Worm (Caenorhabditis elegans): Measurements from ENCODE around the gene mrp-6.
A peak's percentile ranks its signal among the peaks of the same experiment; 100 is the strongest.

Gene mrp-6

DNA sequence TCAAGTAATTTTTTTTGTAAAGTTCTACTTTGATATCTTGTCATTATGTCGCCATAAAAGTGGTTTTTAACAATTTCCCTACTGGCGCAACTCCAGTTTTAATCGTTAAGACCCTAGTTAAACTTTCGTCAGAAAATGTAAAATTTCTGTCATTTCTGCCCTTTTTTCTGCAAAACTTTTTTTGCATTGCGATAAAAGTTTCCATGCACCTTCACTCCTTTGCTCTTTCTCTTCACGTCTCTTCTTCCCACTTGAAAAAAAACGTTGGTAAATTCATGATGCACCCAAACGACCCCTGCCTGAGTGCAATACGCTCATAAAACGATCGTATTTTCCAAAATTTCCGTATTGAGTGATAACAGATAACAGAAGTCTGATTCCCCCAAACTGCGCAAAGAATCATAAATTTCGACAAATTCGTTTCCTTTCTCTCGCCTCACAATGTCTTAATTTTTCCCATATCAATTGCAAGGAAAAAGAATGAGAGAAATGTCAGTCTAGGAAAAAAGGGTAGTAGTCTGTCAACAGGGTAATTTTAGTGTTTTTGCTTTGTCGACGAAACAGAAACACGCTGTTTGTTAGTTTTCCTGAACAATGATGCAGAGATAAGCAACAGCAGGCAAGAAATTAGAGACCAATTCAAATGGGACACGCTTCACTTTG is 45.7 kb downstream of the mrp-6 start (continued):
- no peak for TF ChIP-seq R02D3.7 (tag; optimal IDR thresholded peaks at IDR 0.05)
- no peak for TF ChIP-seq ztf-11 (tag; optimal IDR thresholded peaks at IDR 0.05)
- no peak for TF ChIP-seq zip-11 (GFP tag; IDR thresholded peaks at IDR 0.05)
- TF ChIP-seq nhr-237 (tag; optimal IDR thresholded peaks at IDR 0.05) = no peak
- TF ChIP-seq pha-4 (GFP tag; IDR thresholded peaks at IDR 0.05) = no peak
- TF ChIP-seq pha-4 (tag; optimal IDR thresholded peaks at IDR 0.05) = no peak
- TF ChIP-seq spr-3 (GFP tag; optimal IDR thresholded peaks at IDR 0.05) = no peak
- no peak for TF ChIP-seq F37D6.2 (tag; optimal IDR thresholded peaks at IDR 0.05)
- TF ChIP-seq duxl-1 (tag; optimal IDR thresholded peaks at IDR 0.05; ENCODE audit: poor library complexity) = no peak
- peak; percentile 41 for TF ChIP-seq nhr-48 (tag; optimal IDR thresholded peaks at IDR 0.05)
- no peak for TF ChIP-seq ZK546.5 (tag; optimal IDR thresholded peaks at IDR 0.05)
- TF ChIP-seq pqm-1 (tag; optimal IDR thresholded peaks at IDR 0.05) = no peak
- peak; percentile 31 for TF ChIP-seq nhr-102 (tag; optimal IDR thresholded peaks at IDR 0.05)
- 0 out of 2 replicates have a peak, but pooled peaks have one; percentile 28 for TF ChIP-seq snpc-1.2 (GFP tag; IDR thresholded peaks at IDR 0.05)
- no peak for TF ChIP-seq arid-1 (GFP tag; conservative IDR thresholded peaks at IDR 0.05)
- TF ChIP-seq mep-1 (tag; optimal IDR thresholded peaks at IDR 0.05) = peak; percentile 3

DNA sequence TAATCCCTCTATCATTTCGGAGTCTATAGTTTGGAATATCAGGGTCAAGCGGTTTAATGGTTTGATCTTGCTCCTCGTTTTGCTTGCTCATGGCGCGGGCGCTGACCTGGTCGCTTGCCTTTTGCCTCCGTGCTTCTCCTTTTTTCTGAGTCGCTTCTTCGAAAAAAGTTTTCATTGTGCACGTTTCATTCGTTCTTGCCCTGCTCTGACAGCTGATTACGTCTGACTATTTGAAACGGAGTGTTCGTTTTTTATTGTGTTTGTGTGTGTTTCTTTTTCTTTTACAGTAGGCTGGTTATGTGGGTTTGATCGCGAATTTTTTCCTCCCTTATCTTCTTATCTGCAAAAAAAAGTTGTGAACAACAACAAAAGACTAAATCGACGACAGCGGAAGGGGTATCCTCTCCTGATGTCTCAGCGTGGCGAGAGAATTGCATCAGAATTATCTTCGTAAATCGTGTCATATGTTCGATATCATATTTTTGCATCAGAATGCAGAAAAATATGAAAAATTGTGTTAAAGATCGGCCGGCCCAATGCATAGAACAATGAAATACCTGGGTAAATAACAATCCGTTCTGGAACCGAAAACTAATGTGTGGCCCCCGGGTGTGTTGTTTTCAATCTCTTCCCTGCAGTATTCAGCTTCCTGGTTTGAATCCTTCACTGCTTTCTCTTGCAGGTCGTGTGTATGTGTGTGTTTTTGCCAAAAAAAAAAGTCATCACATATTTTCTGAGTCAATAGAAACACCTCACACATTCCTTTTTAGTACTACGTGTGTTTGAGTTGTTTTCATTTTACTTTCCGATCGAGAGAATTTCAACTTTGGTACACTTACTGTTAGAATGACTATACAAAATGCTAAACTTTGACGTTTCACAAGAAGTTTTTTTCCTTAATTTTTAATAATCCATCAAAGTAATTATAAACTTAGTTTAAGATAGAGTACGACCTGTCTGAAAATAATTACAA is 46.7 kb downstream of the mrp-6 start, which contains the start of gene ZK470.4:
ZK470.4 (minus strand) TSS at position 175 of the 973 bp plus-strand sequence.
- TF ChIP-seq pha-4 (GFP tag; IDR thresholded peaks at IDR 0.05) (peak; percentile 40; the same call in 1 of the 2 replicates), pha-4 (tag; optimal IDR thresholded peaks at IDR 0.05) (no peak), duxl-1 (tag; optimal IDR thresholded peaks at IDR 0.05; ENCODE audit: poor library complexity) (no peak), dmd-6 (GFP tag; IDR thresholded peaks at IDR 0.05) (peak; percentile 35; the same call in 1 of the 2 replicates), hlh-11 (tag; optimal IDR thresholded peaks at IDR 0.05) (peak; percentile 34), set-16 (GFP tag; IDR thresholded peaks at IDR 0.05) (0 out of 2 replicates have a peak, but pooled peaks have one; percentile 15), lsy-2 (tag; optimal IDR thresholded peaks at IDR 0.05) (peak in 1 of 2 experiments; percentile 32), unc-62 (GFP tag; optimal IDR thresholded peaks at IDR 0.05 in 1 of 2) (peak in 1 of 2 experiments; percentile 86), unc-62 (tag; optimal IDR thresholded peaks at IDR 0.05) (no peak), nhr-28 (tag; optimal IDR thresholded peaks at IDR 0.05) (peak; percentile 63), hif-1 (tag; optimal IDR thresholded peaks at IDR 0.05) (peak in 1 of 2 experiments; percentile 97), Y105C5A.15 (GFP tag; IDR thresholded peaks at IDR 0.05) (no peak), mep-1 (tag; optimal IDR thresholded peaks at IDR 0.05) (no peak), aha-1 (tag) (peak; percentile 99), T26A8.4 (GFP tag; IDR thresholded peaks at IDR 0.05) (0 out of 2 replicates have a peak, but pooled peaks have one; percentile 29), snpc-1.2 (GFP tag; IDR thresholded peaks at IDR 0.05) (peak; percentile 55; the same call in 1 of the 2 replicates), daf-16 (GFP tag; optimal IDR thresholded peaks at IDR 0.05) (no peak), daf-16 (tag; optimal IDR thresholded peaks at IDR 0.05) (peak; percentile 29), mdl-1 (tag; optimal IDR thresholded peaks at IDR 0.05) (peak in 1 of 2 experiments; percentile 60), egl-27 (tag; optimal IDR thresholded peaks at IDR 0.05) (no peak), hlh-30 (tag; optimal IDR thresholded peaks at IDR 0.05; ENCODE audit: insufficient read depth) (peak; percentile 36)

DNA sequence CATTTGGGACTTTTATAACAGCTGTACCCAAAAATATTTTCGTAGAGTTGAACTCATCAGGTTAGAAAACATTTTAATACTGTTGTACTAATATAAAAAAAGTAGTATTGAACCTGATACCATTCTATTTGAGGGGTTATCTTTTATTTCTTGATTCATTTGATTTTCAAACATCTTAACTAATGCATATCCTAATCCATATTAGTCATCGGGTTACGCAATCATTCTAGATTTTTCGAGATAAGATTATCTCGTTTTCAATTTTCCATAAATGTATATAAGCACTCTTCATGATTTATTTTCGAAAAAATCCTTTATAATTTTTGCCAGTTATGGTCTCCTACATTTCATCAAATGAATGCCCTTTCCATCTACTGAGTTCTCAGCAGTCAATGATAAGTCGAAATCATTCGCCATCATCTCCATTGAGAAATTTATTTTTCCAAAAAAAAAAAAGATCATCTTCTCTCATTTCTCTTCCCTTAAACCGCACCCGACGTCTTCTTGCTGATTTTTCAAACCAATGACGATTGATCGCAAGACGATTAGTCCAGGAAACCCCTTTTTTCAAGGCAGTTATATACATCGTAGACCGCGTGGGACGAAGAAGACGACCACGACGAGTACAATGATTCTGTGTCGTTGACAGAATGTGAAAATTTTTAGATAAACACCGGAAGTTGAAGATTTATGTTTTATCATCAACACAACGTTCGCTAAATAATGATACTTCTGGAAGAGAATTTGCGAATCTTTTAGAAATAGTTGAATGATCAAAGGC is 48.0 kb downstream of the mrp-6 start:
- no peak for TF ChIP-seq ZK337.2 (GFP tag; IDR thresholded peaks at IDR 0.05)
- no peak for TF ChIP-seq dmd-9 (GFP tag; IDR thresholded peaks at IDR 0.05)
- TF ChIP-seq snpc-4 (tag; optimal IDR thresholded peaks at IDR 0.05) = no peak
- TF ChIP-seq tra-1 (GFP tag; IDR thresholded peaks at IDR 0.05) = peak; percentile 68; the same call in 1 of the 2 replicates
- no peak for TF ChIP-seq attf-4 (tag; optimal IDR thresholded peaks at IDR 0.05)
- peak; percentile 29 for TF ChIP-seq mxl-3 (GFP tag; optimal IDR thresholded peaks at IDR 0.05)
- no peak for TF ChIP-seq gei-8 (GFP tag; optimal IDR thresholded peaks at IDR 0.05)
- TF ChIP-seq dve-1 (tag; optimal IDR thresholded peaks at IDR 0.05; ENCODE audit: insufficient read depth) = no peak
- no peak for TF ChIP-seq snpc-1.2 (GFP tag; IDR thresholded peaks at IDR 0.05)
- peak; percentile 22 for TF ChIP-seq hlh-30 (tag; optimal IDR thresholded peaks at IDR 0.05; ENCODE audit: insufficient read depth)
- TF ChIP-seq nhr-48 (tag; optimal IDR thresholded peaks at IDR 0.05) = peak; percentile 9
- TF ChIP-seq php-3 (GFP tag; IDR thresholded peaks at IDR 0.05) = no peak
- peak in 1 of 2 experiments; percentile 51 for TF ChIP-seq mdl-1 (tag; optimal IDR thresholded peaks at IDR 0.05)
- peak; percentile 88 for TF ChIP-seq aha-1 (tag)
- no peak for TF ChIP-seq ceh-28 (tag; optimal IDR thresholded peaks at IDR 0.05)
- TF ChIP-seq jun-1 (tag; optimal IDR thresholded peaks at IDR 0.05) = no peak

Data from whole organism, L4 larva.